Worm (Caenorhabditis elegans): ENCODE measurements around the gene grl-28.

Gene grl-28

DNA sequence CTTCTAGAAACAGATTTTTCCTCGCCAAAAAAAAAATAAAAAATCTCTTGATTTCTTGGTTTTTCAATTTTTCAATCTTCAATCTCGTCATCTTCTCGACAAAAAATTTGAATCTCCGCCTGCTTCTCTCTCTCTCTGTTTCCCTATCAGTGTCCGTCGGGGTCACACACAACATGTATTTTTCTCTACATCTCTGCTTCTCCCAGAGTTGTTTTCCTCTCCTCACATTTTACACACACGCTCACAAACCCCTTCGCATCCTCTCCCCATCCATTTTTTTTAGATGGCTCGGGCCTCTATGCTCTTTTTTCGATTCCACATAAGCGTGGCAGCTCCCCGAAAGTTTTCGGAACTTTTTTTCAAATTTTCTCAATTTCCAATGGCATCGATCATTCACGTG lies 28.1 kb upstream of the grl-28 start (continued):
- TF ChIP-seq sptf-1 (tag; optimal IDR thresholded peaks at IDR 0.05) = no peak
- no peak for TF ChIP-seq elt-2 (tag; optimal IDR thresholded peaks at IDR 0.05)
- TF ChIP-seq lir-3 (tag; optimal IDR thresholded peaks at IDR 0.05; ENCODE audit: poor library complexity) = no peak
- TF ChIP-seq nhr-85 (tag) = peak; percentile 57
- TF ChIP-seq grh-1 (GFP tag; IDR thresholded peaks at IDR 0.05) = no peak
- no peak for TF ChIP-seq ets-5 (GFP tag; IDR thresholded peaks at IDR 0.05)
- peak; percentile 12 for TF ChIP-seq fkh-10 (GFP tag; optimal IDR thresholded peaks at IDR 0.05)
- TF ChIP-seq unc-86 (tag; optimal IDR thresholded peaks at IDR 0.05) = no peak
- peak; percentile 86 for TF ChIP-seq lin-15B (tag; optimal IDR thresholded peaks at IDR 0.05)
- no peak for TF ChIP-seq sup-37 (GFP tag; optimal IDR thresholded peaks at IDR 0.05)
- peak; percentile 68 for TF ChIP-seq snu-23 (GFP tag; optimal IDR thresholded peaks at IDR 0.05)
- no peak for TF ChIP-seq snpc-4 (tag; optimal IDR thresholded peaks at IDR 0.05)
- no peak for TF ChIP-seq sox-4 (tag; optimal IDR thresholded peaks at IDR 0.05)
- TF ChIP-seq nhr-76 (tag; optimal IDR thresholded peaks at IDR 0.05) = no peak
- TF ChIP-seq nhr-47 (tag; optimal IDR thresholded peaks at IDR 0.05) = peak; percentile 35
- no peak for TF ChIP-seq pax-3 (tag; optimal IDR thresholded peaks at IDR 0.05)
- no peak for TF ChIP-seq nhr-90 (tag; optimal IDR thresholded peaks at IDR 0.05; ENCODE audit: poor library complexity)
- TF ChIP-seq nhr-28 (tag; optimal IDR thresholded peaks at IDR 0.05) = no peak
- no peak for TF ChIP-seq hlh-4 (tag; optimal IDR thresholded peaks at IDR 0.05)
- TF ChIP-seq egl-27 (tag; optimal IDR thresholded peaks at IDR 0.05) = no peak
- TF ChIP-seq xbp-1 (tag; optimal IDR thresholded peaks at IDR 0.05) = peak; percentile 8
- TF ChIP-seq lin-39 (tag; optimal IDR thresholded peaks at IDR 0.05) = no peak
- TF ChIP-seq unc-30 (tag; optimal IDR thresholded peaks at IDR 0.05) = no peak
- TF ChIP-seq egl-13 (tag; optimal IDR thresholded peaks at IDR 0.05) = no peak
- TF ChIP-seq zip-4 (GFP tag; optimal IDR thresholded peaks at IDR 0.05) = no peak
- peak; percentile 15 for TF ChIP-seq C16A3.4 (tag; optimal IDR thresholded peaks at IDR 0.05)
- TF ChIP-seq lin-14 (GFP tag; optimal IDR thresholded peaks at IDR 0.05) = peak; percentile 85
- no peak for TF ChIP-seq ceh-63 (GFP tag; optimal IDR thresholded peaks at IDR 0.05)
- TF ChIP-seq C34B4.2 (tag; optimal IDR thresholded peaks at IDR 0.05) = no peak
- TF ChIP-seq fkh-4 (tag; optimal IDR thresholded peaks at IDR 0.05; ENCODE audit: borderline replicate concordance) = no peak
- TF ChIP-seq skn-1 (tag; optimal IDR thresholded peaks at IDR 0.05) = peak; percentile 27
- peak; percentile 42 to 64 for TF ChIP-seq lsy-2 (tag; optimal IDR thresholded peaks at IDR 0.05)
- TF ChIP-seq efl-1 (optimal IDR thresholded peaks at IDR 0.05) = peak; percentile 46 to 68
- TF ChIP-seq efl-1 (GFP tag; optimal IDR thresholded peaks at IDR 0.05 in 1 of 2) = peak; percentile 82 to 96
- TF ChIP-seq C04F5.9 (tag; optimal IDR thresholded peaks at IDR 0.05) = no peak
- TF ChIP-seq fos-1 (tag; optimal IDR thresholded peaks at IDR 0.05) = peak; percentile 42

DNA sequence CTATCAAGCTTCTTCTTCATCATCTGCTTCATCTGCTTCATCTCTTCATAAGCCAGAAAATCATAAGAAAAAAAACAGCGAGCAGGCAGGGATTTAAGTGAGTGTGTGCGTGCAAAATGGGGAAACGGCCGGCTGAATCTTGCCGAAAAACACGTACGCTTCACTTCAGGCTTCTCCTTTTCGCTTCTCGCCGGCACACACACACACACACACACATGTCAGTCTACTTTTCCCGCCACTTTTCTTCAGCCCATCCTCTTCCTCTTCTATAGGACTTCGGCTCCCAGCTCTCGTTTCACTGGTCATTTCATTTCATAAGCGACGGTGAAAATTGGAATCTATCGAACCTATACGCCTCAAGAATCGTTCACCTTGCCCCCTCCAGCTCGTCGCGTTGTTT lies 27.6 kb upstream of the grl-28 start:
- TF ChIP-seq hlh-17 (GFP tag; optimal IDR thresholded peaks at IDR 0.05; ENCODE audit: borderline replicate concordance) (no peak), nhr-76 (tag; optimal IDR thresholded peaks at IDR 0.05) (no peak), lin-35 (GFP tag; optimal IDR thresholded peaks at IDR 0.05) (no peak), ama-1 (optimal IDR thresholded peaks at IDR 0.05) (no peak), hpl-2 (GFP tag; optimal IDR thresholded peaks at IDR 0.05) (no peak), sup-37 (GFP tag; optimal IDR thresholded peaks at IDR 0.05) (no peak), fkh-8 (tag; optimal IDR thresholded peaks at IDR 0.05) (peak; percentile 27), irx-1 (tag; optimal IDR thresholded peaks at IDR 0.05) (no peak), fos-1 (tag; optimal IDR thresholded peaks at IDR 0.05) (no peak), lsy-2 (tag; optimal IDR thresholded peaks at IDR 0.05) (no peak), nhr-19 (GFP tag; conservative IDR thresholded peaks at IDR 0.05) (no peak), alr-1 (tag; optimal IDR thresholded peaks at IDR 0.05; ENCODE audit: borderline replicate concordance) (no peak), efl-1 (optimal IDR thresholded peaks at IDR 0.05) (no peak), efl-1 (GFP tag; optimal IDR thresholded peaks at IDR 0.05 in 1 of 2) (peak in 1 of 2 experiments; percentile 88), snpc-4 (tag; optimal IDR thresholded peaks at IDR 0.05) (no peak), aha-1 (tag; optimal IDR thresholded peaks at IDR 0.05) (no peak), nhr-47 (tag; optimal IDR thresholded peaks at IDR 0.05) (no peak), dpl-1 (GFP tag; optimal IDR thresholded peaks at IDR 0.05) (peak in 1 of 3 experiments; percentile 11), nhr-12 (tag; optimal IDR thresholded peaks at IDR 0.05) (no peak), dsc-1 (tag; optimal IDR thresholded peaks at IDR 0.05) (peak; percentile 6), lin-14 (GFP tag; optimal IDR thresholded peaks at IDR 0.05) (peak; percentile 29)
